Fruit fly (Drosophila melanogaster) whole organism, prepupa: ENCODE measurements around the gene Schip1.

Experiments
- Blimp-1 ChIP-seq: fragments of 200-800 bp; sonication (Bioruptor generic); optimal IDR thresholded peaks from 3 replicates; lab custom pipeline; 2017; ENCODE audit warnings: missing biosample characterization, missing genetic modification characterization, mild to moderate bottlenecking, moderate library complexity, missing genetic modification reagents
- CG10669 ChIP-seq: fragments of 200-800 bp; sonication (Bioruptor generic); optimal IDR thresholded peaks from 3 replicates; lab custom pipeline; 2018; ENCODE audit warnings: missing biosample characterization, mild to moderate bottlenecking, missing genetic modification characterization, moderate library complexity
- CG11294 ChIP-seq: fragments of 200-800 bp; sonication (Bioruptor generic); IDR thresholded peaks from 2 replicates; pipeline ENCODE4 v1.3.6; 2022; ENCODE audit warnings: missing biosample characterization, missing genetic modification characterization
- CG11902 ChIP-seq: fragments of 200-800 bp; sonication (Bioruptor generic); optimal IDR thresholded peaks from 3 replicates; lab custom pipeline; 2016; ENCODE audit warnings: missing biosample characterization, missing genetic modification characterization
- CG15336 ChIP-seq: fragments of 200-800 bp; sonication (Bioruptor generic); IDR thresholded peaks from 2 replicates; pipeline ENCODE4 v1.3.6; 2022; ENCODE audit warnings: missing biosample characterization, missing genetic modification characterization
- CG1621 ChIP-seq: fragments of 200-800 bp; sonication (Bioruptor generic); optimal IDR thresholded peaks from 3 replicates; lab custom pipeline; 2018; ENCODE audit warnings: missing biosample characterization, mild to moderate bottlenecking, missing genetic modification characterization
- CG16779 ChIP-seq: fragments of 200-800 bp; sonication (Bioruptor generic); optimal IDR thresholded peaks from 3 replicates; lab custom pipeline; 2017; ENCODE audit warnings: missing biosample characterization, mild to moderate bottlenecking, missing genetic modification characterization
- CG32006 ChIP-seq: fragments of 200-800 bp; sonication (Bioruptor generic); optimal IDR thresholded peaks from 3 replicates; lab custom pipeline; 2017; ENCODE audit warnings: missing biosample characterization, mild to moderate bottlenecking, missing genetic modification characterization
- CG34406 ChIP-seq: fragments of 200-800 bp; sonication (Bioruptor generic); optimal IDR thresholded peaks from 3 replicates; lab custom pipeline; 2016; ENCODE audit warnings: missing biosample characterization, missing genetic modification characterization
- CG4318 ChIP-seq: fragments of 200-800 bp; sonication (Bioruptor generic); optimal IDR thresholded peaks from 3 replicates; lab custom pipeline; 2017; ENCODE audit warnings: missing biosample characterization, mild to moderate bottlenecking, missing genetic modification characterization
- CG6163 ChIP-seq: fragments of 200-800 bp; sonication (Bioruptor generic); IDR thresholded peaks from 3 replicates; pipeline ENCODE4 v1.3.6; 2022; ENCODE audit warnings: missing biosample characterization, missing genetic modification characterization
- CG6276 ChIP-seq: fragments of 200-800 bp; sonication (Bioruptor generic); optimal IDR thresholded peaks from 2 replicates; lab custom pipeline; 2017; ENCODE audit warnings: missing biosample characterization, mild to moderate bottlenecking, missing genetic modification characterization
- CG6808 ChIP-seq: fragments of 200-800 bp; sonication (Bioruptor generic); optimal IDR thresholded peaks from 3 replicates; lab custom pipeline; 2017; ENCODE audit warnings: missing biosample characterization, missing genetic modification characterization, mild to moderate bottlenecking, moderate library complexity, missing genetic modification reagents
- CG6854 ChIP-seq: fragments of 200-800 bp; sonication (Bioruptor generic); optimal IDR thresholded peaks from 2 replicates; lab custom pipeline; 2017; ENCODE audit warnings: missing biosample characterization, mild to moderate bottlenecking, missing genetic modification characterization
- CG7368 ChIP-seq: fragments of 200-800 bp; sonication (Bioruptor generic); optimal IDR thresholded peaks from 3 replicates; lab custom pipeline; 2016; ENCODE audit warnings: missing biosample characterization, missing genetic modification characterization
- CG8119 ChIP-seq: fragments of 200-800 bp; sonication (Bioruptor generic); IDR thresholded peaks from 3 replicates; pipeline ENCODE4 v1.3.6; 2022; ENCODE audit warnings: missing biosample characterization, missing genetic modification characterization
- CG8319 ChIP-seq: fragments of 200-800 bp; sonication (Bioruptor generic); optimal IDR thresholded peaks from 3 replicates; lab custom pipeline; 2016; ENCODE audit warnings: missing biosample characterization, missing genetic modification characterization
- CG8632 ChIP-seq: fragments of 200-800 bp; sonication (Bioruptor generic); optimal IDR thresholded peaks from 3 replicates; lab custom pipeline; 2016; ENCODE audit warnings: missing biosample characterization, missing genetic modification characterization
- CG9139 ChIP-seq: fragments of 200-800 bp; sonication (Bioruptor generic); optimal IDR thresholded peaks from 3 replicates; lab custom pipeline; 2017; ENCODE audit warnings: missing biosample characterization, mild to moderate bottlenecking, missing genetic modification characterization
- Eip75B ChIP-seq: fragments of 200-800 bp; sonication (Bioruptor generic); optimal IDR thresholded peaks from 3 replicates; lab custom pipeline; 2016; ENCODE audit warnings: missing biosample characterization, missing genetic modification characterization
- Eip78C ChIP-seq: fragments of 200-800 bp; sonication (Bioruptor generic); peaks from one replicate; lab custom pipeline; 2016; ENCODE audit warnings: missing biosample characterization, missing genetic modification characterization
- Eip93F ChIP-seq: fragments of 200-800 bp; sonication (Bioruptor generic); optimal IDR thresholded peaks from 2 replicates; lab custom pipeline; 2016; ENCODE audit warnings: missing biosample characterization, mild to moderate bottlenecking, missing genetic modification characterization
- Ets21C ChIP-seq: fragments of 200-800 bp; sonication (Bioruptor generic); optimal IDR thresholded peaks from 3 replicates; lab custom pipeline; 2016; ENCODE audit warnings: missing biosample characterization, missing genetic modification characterization
- Ets96B ChIP-seq: fragments of 200-800 bp; optimal IDR thresholded peaks from 2 replicates; lab custom pipeline; 2019; ENCODE audit warnings: missing biosample characterization, mild to moderate bottlenecking, missing genetic modification characterization, moderate library complexity
- Gug ChIP-seq: fragments of 200-800 bp; sonication (Bioruptor generic); IDR thresholded peaks from 2 replicates; pipeline ENCODE4 v1.3.6; 2022; ENCODE audit warnings: missing biosample characterization, missing genetic modification characterization
- Hr38 ChIP-seq: sonication (Bioruptor generic); optimal IDR thresholded peaks from 2 replicates; lab custom pipeline; 2016; ENCODE audit warnings: missing biosample characterization, missing genetic modification characterization
- Hr39 ChIP-seq: fragments of 200-800 bp; sonication (Bioruptor generic); optimal IDR thresholded peaks from 2 replicates; lab custom pipeline; 2016; ENCODE audit warnings: missing biosample characterization, missing genetic modification characterization
- Met ChIP-seq: fragments of 200-800 bp; sonication (Bioruptor generic); optimal IDR thresholded peaks from 3 replicates; lab custom pipeline; 2016; ENCODE audit warnings: missing biosample characterization, missing genetic modification characterization
- Sox102F ChIP-seq: fragments of 200-800 bp; sonication (Bioruptor generic); optimal IDR thresholded peaks from 2 replicates; lab custom pipeline; 2016; ENCODE audit warnings: missing biosample characterization, mild to moderate bottlenecking, missing genetic modification characterization
- Sox14 ChIP-seq: fragments of 200-800 bp; sonication (Bioruptor generic); optimal IDR thresholded peaks from 3 replicates; lab custom pipeline; 2016; ENCODE audit warnings: missing biosample characterization, missing genetic modification characterization
- achi ChIP-seq: fragments of 200-800 bp; sonication (Bioruptor generic); optimal IDR thresholded peaks from 3 replicates; lab custom pipeline; 2016; ENCODE audit warnings: missing biosample characterization, missing genetic modification characterization
- acj6 ChIP-seq: fragments of 200-800 bp; sonication (Bioruptor generic); optimal IDR thresholded peaks from 3 replicates; lab custom pipeline; 2016; ENCODE audit warnings: missing biosample characterization, missing genetic modification characterization
- cyc ChIP-seq: fragments of 200-800 bp; sonication (Bioruptor generic); optimal IDR thresholded peaks from 3 replicates; lab custom pipeline; 2016; ENCODE audit warnings: missing biosample characterization, missing genetic modification characterization
- dac ChIP-seq: fragments of 200-800 bp; sonication (Bioruptor generic); optimal IDR thresholded peaks from 2 replicates; lab custom pipeline; 2017; ENCODE audit warnings: missing biosample characterization, mild to moderate bottlenecking, missing genetic modification characterization
- dsx ChIP-seq: fragments of 200-800 bp; optimal IDR thresholded peaks from 3 replicates; lab custom pipeline; 2019; ENCODE audit warnings: missing biosample characterization, mild to moderate bottlenecking, missing genetic modification characterization, moderate library complexity; ENCODE audit not compliant: poor library complexity, severe bottlenecking
- esn ChIP-seq: fragments of 200-800 bp; sonication (Bioruptor generic); optimal IDR thresholded peaks from 2 replicates; lab custom pipeline; 2016; ENCODE audit warnings: missing biosample characterization, mild to moderate bottlenecking, missing genetic modification characterization, moderate library complexity
- fd59A ChIP-seq: fragments of 200-800 bp; sonication (Bioruptor generic); optimal IDR thresholded peaks from 2 replicates; lab custom pipeline; 2017; ENCODE audit warnings: missing biosample characterization, mild to moderate bottlenecking, missing genetic modification characterization, missing genetic modification reagents
- fd85E ChIP-seq: fragments of 200-800 bp; sonication (Bioruptor generic); optimal IDR thresholded peaks from 3 replicates; lab custom pipeline; 2016; ENCODE audit warnings: missing biosample characterization, missing genetic modification characterization
- fkh ChIP-seq: fragments of 200-800 bp; sonication (Bioruptor generic); optimal IDR thresholded peaks from 3 replicates; lab custom pipeline; 2017; ENCODE audit warnings: missing biosample characterization, mild to moderate bottlenecking, missing genetic modification characterization, moderate library complexity
- lz ChIP-seq: fragments of 200-800 bp; sonication (Bioruptor generic); optimal IDR thresholded peaks from 3 replicates; lab custom pipeline; 2016; ENCODE audit warnings: missing biosample characterization, missing genetic modification characterization
- pdm3 ChIP-seq: fragments of 200-800 bp; sonication (Bioruptor generic); optimal IDR thresholded peaks from 3 replicates; lab custom pipeline; 2016; ENCODE audit warnings: missing biosample characterization, missing genetic modification characterization
- salr ChIP-seq, 2 experiments: fragments of 200-800 bp; sonication (Bioruptor generic); optimal IDR thresholded peaks; 3 replicates each; lab custom pipeline; 2016 to 2018; ENCODE audit warnings: missing biosample characterization in 2 of 2, missing genetic modification characterization in 2 of 2, mild to moderate bottlenecking in 1 of 2
- spab ChIP-seq: fragments of 200-800 bp; sonication (Bioruptor generic); optimal IDR thresholded peaks from 2 replicates; lab custom pipeline; 2017; ENCODE audit warnings: missing biosample characterization, mild to moderate bottlenecking, missing genetic modification characterization, missing genetic modification reagents
- svp ChIP-seq: fragments of 200-800 bp; sonication (Bioruptor generic); peaks from one replicate; lab custom pipeline; 2016; ENCODE audit warnings: missing biosample characterization, missing genetic modification characterization
- topi ChIP-seq: fragments of 200-800 bp; sonication (Bioruptor generic); optimal IDR thresholded peaks from 3 replicates; lab custom pipeline; 2016; ENCODE audit warnings: missing biosample characterization, missing genetic modification characterization
- vri ChIP-seq: fragments of 200-800 bp; sonication (Bioruptor generic); optimal IDR thresholded peaks from 3 replicates; lab custom pipeline; 2016; ENCODE audit warnings: missing biosample characterization, mild to moderate bottlenecking, missing genetic modification characterization

Schip1 gene

dm6 chr2L:10310614-10311382 lies 20.1 kb downstream of the Schip1 start, which contains the start of gene Cdk5alpha:
Cdk5alpha (minus strand) TSS chr2L:10310956.
- TF ChIP-seq topi (GFP tag; lab: Kevin White, UChicago) (peak; percentile 1), CG8319 (GFP tag; lab: Kevin White, UChicago) (no peak), esn (peak; percentile 3)

DNA sequence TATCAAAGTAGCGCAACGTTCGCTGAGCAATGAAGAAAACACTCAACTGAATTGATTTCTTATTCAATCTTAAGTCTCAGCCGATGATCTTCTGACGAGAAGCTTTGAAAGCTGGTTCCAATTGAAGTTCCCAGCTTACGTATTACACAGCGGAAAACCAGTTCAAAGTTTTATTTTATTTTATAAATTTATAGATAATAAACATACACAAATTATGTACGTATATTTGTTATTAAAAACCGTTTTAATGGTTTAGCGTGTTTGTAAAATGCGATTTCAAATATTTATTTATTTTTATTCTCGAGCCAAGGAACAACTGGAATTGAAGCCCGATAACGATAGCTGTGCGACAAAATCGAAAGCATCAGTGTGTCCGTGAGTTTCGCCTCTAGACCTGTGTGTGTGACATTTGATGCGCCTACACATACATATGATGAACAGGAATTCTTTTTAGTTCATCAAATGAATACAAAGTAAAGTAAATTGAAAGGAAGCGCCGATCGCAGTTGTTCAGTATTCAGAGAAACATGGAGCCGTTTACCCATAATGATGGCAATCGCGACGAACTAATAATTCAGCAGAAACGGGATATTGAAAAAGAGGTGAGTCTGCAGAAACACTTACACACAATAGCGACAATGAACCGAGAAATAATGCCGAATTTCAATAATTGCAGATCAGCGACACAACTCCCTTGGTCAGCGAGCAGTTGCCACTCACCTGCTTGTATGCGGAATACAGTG lies 24.2 kb downstream of the Schip1 start, which contains the start of the genes CG5390 and CG4968:
Gene CG5390 (minus strand): TSS at position 77 of the 743 bp plus-strand sequence.
Gene CG4968 (plus strand): TSS at position 405 of the 743 bp plus-strand sequence.
- TF ChIP-seq cyc (GFP tag; lab: Kevin White, UChicago), result peak; percentile 55
- no peak for TF ChIP-seq CG7368 (GFP tag; lab: Kevin White, UChicago)
- no peak for TF ChIP-seq fd59A (GFP tag; lab: Kevin White, UChicago)
- peak; percentile 7 to 53 for TF ChIP-seq salr (GFP tag; optimal IDR thresholded peaks at IDR 0.05; lab: Kevin White, UChicago)
- TF ChIP-seq CG1621 (tag; lab: Kevin White, UChicago), result no peak
- peak; percentile 90 for TF ChIP-seq Eip78C
- peak; percentile 74 for TF ChIP-seq acj6 (GFP tag; lab: Kevin White, UChicago)
- TF ChIP-seq spab (GFP tag; lab: Kevin White, UChicago), result no peak
- TF ChIP-seq Sox14 (GFP tag; lab: Kevin White, UChicago), result peak; percentile 62
- TF ChIP-seq CG9139, result peak; percentile 26
- TF ChIP-seq dac (GFP tag; lab: Kevin White, UChicago), result peak; percentile 59
- no peak for TF ChIP-seq CG32006 (GFP tag; lab: Kevin White, UChicago)
- TF ChIP-seq Met (GFP tag; lab: Kevin White, UChicago), result peak; percentile 76
- peak; percentile 89 for TF ChIP-seq Eip93F (GFP tag; lab: Kevin White, UChicago)
- TF ChIP-seq CG6163 (GFP tag; lab: Robert Waterston, UW), result peak; percentile 79; the same call in 2 of the 3 replicates
- no peak for TF ChIP-seq CG10669 (GFP tag; lab: Kevin White, UChicago)
- no peak for TF ChIP-seq CG4318 (GFP tag; lab: Kevin White, UChicago)
- peak; percentile 63 for TF ChIP-seq Gug (GFP tag; lab: Robert Waterston, UW)
- TF ChIP-seq fkh (GFP tag; lab: Kevin White, UChicago), result no peak
- TF ChIP-seq Ets96B (tag; lab: Kevin White, UChicago), result peak; percentile 77
- TF ChIP-seq CG8632 (GFP tag; lab: Kevin White, UChicago), result no peak
- TF ChIP-seq CG8119 (GFP tag; lab: Robert Waterston, UW), result peak; percentile 74; the same call in 2 of the 3 replicates
- peak; percentile 87 for TF ChIP-seq CG15336 (GFP tag; lab: Robert Waterston, UW)
- no peak for TF ChIP-seq fd85E (GFP tag; lab: Kevin White, UChicago)
- peak; percentile 77 for TF ChIP-seq esn
- TF ChIP-seq Hr38 (GFP tag; lab: Kevin White, UChicago), result no peak
- TF ChIP-seq CG11902 (GFP tag; lab: Kevin White, UChicago), result peak; percentile 31
- TF ChIP-seq pdm3, result no peak
- TF ChIP-seq Sox102F (GFP tag; lab: Kevin White, UChicago), result peak; percentile 75
- peak; percentile 70 for TF ChIP-seq vri (GFP tag; lab: Kevin White, UChicago)
- peak; percentile 65 for TF ChIP-seq CG6808 (GFP tag; lab: Kevin White, UChicago)
- peak; percentile 78 for TF ChIP-seq achi (GFP tag; lab: Kevin White, UChicago)
- peak; percentile 70 for TF ChIP-seq CG34406 (GFP tag; lab: Kevin White, UChicago)
- TF ChIP-seq CG6276 (GFP tag; lab: Kevin White, UChicago), result no peak
- TF ChIP-seq svp (GFP tag; lab: Kevin White, UChicago), result no peak
- peak; percentile 94 for TF ChIP-seq dsx (GFP tag; lab: Kevin White, UChicago)
- TF ChIP-seq CG6854 (GFP tag; lab: Kevin White, UChicago), result peak; percentile 46
- peak; percentile 56 for TF ChIP-seq Blimp-1
- peak; percentile 58 for TF ChIP-seq Eip75B (GFP tag; lab: Kevin White, UChicago)
- no peak for TF ChIP-seq CG16779
- TF ChIP-seq CG11294, result no peak; the same call in 1 of the 2 replicates
- peak; percentile 66 for TF ChIP-seq topi (GFP tag; lab: Kevin White, UChicago)
- no peak for TF ChIP-seq Hr39
- TF ChIP-seq CG8319 (GFP tag; lab: Kevin White, UChicago), result no peak
- TF ChIP-seq Ets21C (GFP tag; lab: Kevin White, UChicago), result peak; percentile 22
- TF ChIP-seq lz, result peak; percentile 61
